Worm (Caenorhabditis elegans) whole organism, midembryonic: ENCODE results near the gene ZK154.5.

Experiments
- cog-1 ChIP-seq: sonication (generic microtip); optimal IDR thresholded peaks from 2 replicates; lab custom pipeline; 2016; ENCODE audit warnings: missing genetic modification characterization, missing compliant biosample characterization
- flt-1 ChIP-seq: fragments of 200-800 bp; sonication (Bioruptor generic); IDR thresholded peaks from 2 replicates; pipeline ENCODE4 v1.3.6; 2022; ENCODE audit warnings: missing genetic modification characterization, missing compliant biosample characterization
- med-1 ChIP-seq: sonication (generic microtip); optimal IDR thresholded peaks from 2 replicates; lab custom pipeline; 2017; ENCODE audit warnings: missing genetic modification characterization, mild to moderate bottlenecking, missing compliant biosample characterization, antibody characterized with exemption, missing genetic modification reagents; ENCODE audit not compliant: insufficient read depth
- ztf-23 ChIP-seq: fragments of 200-800 bp; sonication (Bioruptor generic); IDR thresholded peaks from 2 replicates; pipeline ENCODE4 v1.3.6; 2022; ENCODE audit warnings: missing genetic modification reagents, missing genetic modification characterization, missing compliant biosample characterization
- ztf-29 ChIP-seq: fragments of 200-800 bp; sonication (Bioruptor generic); IDR thresholded peaks from 2 replicates; pipeline ENCODE4 v1.3.6; 2022; ENCODE audit warnings: missing genetic modification reagents, missing genetic modification characterization, missing compliant biosample characterization

DNA sequence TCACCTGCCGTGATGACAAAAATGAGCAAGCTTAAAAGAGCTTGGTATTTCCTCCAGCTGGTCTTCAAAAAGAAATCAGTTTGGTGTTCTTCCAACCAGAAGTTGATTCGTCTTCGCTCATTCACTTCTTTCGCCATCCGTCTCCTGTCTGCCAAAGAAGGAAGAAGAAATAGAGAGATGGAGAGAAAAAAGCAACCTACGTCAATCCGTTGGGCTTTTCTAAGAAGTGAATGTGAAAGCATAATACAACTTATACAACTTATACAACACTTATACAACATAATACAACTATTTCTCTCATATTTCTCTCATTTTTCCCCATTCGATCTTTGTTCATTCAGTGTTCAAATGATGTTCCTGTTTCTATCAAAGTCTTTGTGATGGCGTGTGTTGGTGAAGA is 23.3 kb upstream of the ZK154.5 start:
- TF ChIP-seq flt-1 (GFP tag; lab: Robert Waterston, UW) (no peak), ztf-23 (no peak), ztf-29 (no peak), med-1 (GFP tag; lab: Kevin White, UChicago) (no peak), cog-1 (no peak)
